Fruit fly (Drosophila melanogaster) whole organism, embryonic: Measurements from ENCODE around the gene armi.
A peak's percentile ranks its signal among the peaks of the same experiment; 100 is the strongest.

Experiments
- Antp ChIP-seq: fragments of 200-800 bp; sonication (Bioruptor generic); optimal IDR thresholded peaks from 3 replicates; lab custom pipeline; 2016; ENCODE audit warnings: missing biosample characterization, missing genetic modification characterization
- CG12104 ChIP-seq: fragments of 200-800 bp; sonication (Bioruptor generic); optimal IDR thresholded peaks from 3 replicates; lab custom pipeline; 2016; ENCODE audit warnings: missing biosample characterization, missing genetic modification characterization
- CG13123 ChIP-seq: fragments of 200-800 bp; sonication (Bioruptor generic); optimal IDR thresholded peaks from 2 replicates; lab custom pipeline; 2016; ENCODE audit warnings: missing biosample characterization, missing genetic modification characterization
- CG14014 ChIP-seq: fragments of 200-800 bp; sonication (Bioruptor generic); IDR thresholded peaks from 2 replicates; pipeline ENCODE4 v1.3.6; 2022; ENCODE audit warnings: missing biosample characterization, missing genetic modification characterization
- CG14965 ChIP-seq: fragments of 200-800 bp; sonication (Bioruptor generic); optimal IDR thresholded peaks from 2 replicates; lab custom pipeline; 2016; ENCODE audit warnings: missing biosample characterization, missing genetic modification characterization, borderline replicate concordance
- CG18476 ChIP-seq: fragments of 200-800 bp; sonication (Bioruptor generic); optimal IDR thresholded peaks from 2 replicates; lab custom pipeline; 2016; ENCODE audit warnings: missing biosample characterization, mild to moderate bottlenecking, missing genetic modification characterization
- CG2678 ChIP-seq: fragments of 200-800 bp; sonication (Bioruptor generic); optimal IDR thresholded peaks from 3 replicates; lab custom pipeline; 2019; ENCODE audit warnings: missing biosample characterization, mild to moderate bottlenecking, missing genetic modification characterization, moderate library complexity
- CG2889 ChIP-seq: fragments of 200-800 bp; sonication (Bioruptor generic); IDR thresholded peaks from 3 replicates; pipeline ENCODE4 v1.3.6; 2022; ENCODE audit warnings: missing biosample characterization, missing genetic modification characterization
- CG32772 ChIP-seq: fragments of 200-800 bp; sonication (Bioruptor generic); IDR thresholded peaks from 2 replicates; pipeline ENCODE4 v1.3.6; 2022; ENCODE audit warnings: missing biosample characterization, missing genetic modification characterization
- CG33213 ChIP-seq: fragments of 200-800 bp; sonication (Bioruptor generic); optimal IDR thresholded peaks from 3 replicates; lab custom pipeline; 2016; ENCODE audit warnings: missing biosample characterization, missing genetic modification characterization
- CG4707 ChIP-seq: fragments of 200-800 bp; sonication (Bioruptor generic); optimal IDR thresholded peaks from 2 replicates; lab custom pipeline; 2018; ENCODE audit warnings: missing biosample characterization, mild to moderate bottlenecking, missing genetic modification characterization, moderate library complexity
- CG5180 ChIP-seq: fragments of 200-800 bp; sonication (Bioruptor generic); optimal IDR thresholded peaks from 3 replicates; lab custom pipeline; 2017; ENCODE audit warnings: missing biosample characterization, missing genetic modification characterization, mild to moderate bottlenecking, moderate library complexity, missing genetic modification reagents
- CG5245 ChIP-seq: fragments of 200-800 bp; sonication (Bioruptor generic); optimal IDR thresholded peaks from 3 replicates; lab custom pipeline; 2016; ENCODE audit warnings: missing biosample characterization, missing genetic modification characterization
- CG6813 ChIP-seq: fragments of 200-800 bp; sonication (Bioruptor generic); optimal IDR thresholded peaks from 2 replicates; lab custom pipeline; 2017; ENCODE audit warnings: missing biosample characterization, missing genetic modification characterization, mild to moderate bottlenecking, moderate library complexity, missing genetic modification reagents
- CG8924 ChIP-seq: fragments of 200-800 bp; optimal IDR thresholded peaks from 3 replicates; lab custom pipeline; 2019; ENCODE audit warnings: missing biosample characterization, mild to moderate bottlenecking, missing genetic modification characterization, moderate library complexity
- CG9727 ChIP-seq: fragments of 200-800 bp; sonication (Bioruptor generic); optimal IDR thresholded peaks from 3 replicates; lab custom pipeline; 2017; ENCODE audit warnings: missing biosample characterization, mild to moderate bottlenecking, missing genetic modification characterization
- CG9876 ChIP-seq: fragments of 200-800 bp; sonication (Bioruptor generic); optimal IDR thresholded peaks from 2 replicates; lab custom pipeline; 2016; ENCODE audit warnings: missing biosample characterization, missing genetic modification characterization
- CrebB ChIP-seq: fragments of 200-800 bp; sonication (Bioruptor generic); optimal IDR thresholded peaks from 3 replicates; lab custom pipeline; 2018; ENCODE audit warnings: missing biosample characterization, mild to moderate bottlenecking, missing genetic modification characterization
- Deaf1 ChIP-seq: fragments of 200-800 bp; optimal IDR thresholded peaks from 3 replicates; lab custom pipeline; 2019; ENCODE audit warnings: missing biosample characterization, mild to moderate bottlenecking, missing genetic modification characterization, moderate library complexity
- Eip74EF ChIP-seq, 2 experiments: fragments of 200-800 bp in 1 of 2; fragments of >200 bp in 1 of 2; sonication (Bioruptor generic) in 1 of 2; optimal IDR thresholded peaks; 2 replicates each; lab custom pipeline; 2017 to 2019; ENCODE audit warnings: missing biosample characterization in 2 of 2, missing genetic modification characterization in 2 of 2, mild to moderate bottlenecking in 1 of 2, moderate library complexity in 1 of 2
- GATAe ChIP-seq: fragments of 200-800 bp; sonication (Bioruptor generic); conservative IDR thresholded peaks from 2 replicates; pipeline ENCODE4 v1.3.6; 2022; ENCODE audit warnings: missing biosample characterization, missing genetic modification characterization
- Hey ChIP-seq: fragments of 200-800 bp; sonication (Bioruptor generic); optimal IDR thresholded peaks from 3 replicates; lab custom pipeline; 2018; ENCODE audit warnings: missing biosample characterization, mild to moderate bottlenecking, missing genetic modification characterization
- Hmr ChIP-seq: fragments of 200-800 bp; sonication (Bioruptor generic); optimal IDR thresholded peaks from 3 replicates; lab custom pipeline; 2017; ENCODE audit warnings: mild to moderate bottlenecking, missing biosample characterization, missing genetic modification reagents, missing genetic modification characterization
- NFAT ChIP-seq: fragments of 200-800 bp; sonication (Bioruptor generic); IDR thresholded peaks from 2 replicates; pipeline ENCODE4 v1.3.6; 2022; ENCODE audit warnings: missing biosample characterization, missing genetic modification characterization
- Pdp1 ChIP-seq, 2 experiments: fragments of 200-800 bp; sonication (Bioruptor generic); optimal IDR thresholded peaks; 3 replicates each; lab custom pipeline; 2016; ENCODE audit warnings: missing biosample characterization in 2 of 2, missing genetic modification characterization in 2 of 2, mild to moderate bottlenecking in 1 of 2, moderate library complexity in 1 of 2
- Poxn ChIP-seq: fragments of 200-800 bp; sonication (Bioruptor generic); IDR thresholded peaks from 2 replicates; pipeline ENCODE4 v1.3.6; 2022; ENCODE audit warnings: missing biosample characterization, missing genetic modification characterization
- Sox102F ChIP-seq: fragments of 200-800 bp; sonication (Bioruptor generic); optimal IDR thresholded peaks from 2 replicates; lab custom pipeline; 2018; ENCODE audit warnings: missing biosample characterization, mild to moderate bottlenecking, missing genetic modification characterization, moderate library complexity
- Ssrp ChIP-seq: fragments of 200-800 bp; sonication (Bioruptor generic); optimal IDR thresholded peaks from 2 replicates; lab custom pipeline; 2018; ENCODE audit warnings: missing biosample characterization, mild to moderate bottlenecking, missing genetic modification characterization, moderate library complexity
- TFAM ChIP-seq: fragments of 200-800 bp; sonication (Bioruptor generic); optimal IDR thresholded peaks from 2 replicates; lab custom pipeline; 2017; ENCODE audit warnings: missing biosample characterization, missing genetic modification characterization, inconsistent platforms
- bbx ChIP-seq: fragments of 200-800 bp; sonication (Bioruptor generic); IDR thresholded peaks from 2 replicates; pipeline ENCODE4 v1.3.6; 2022; ENCODE audit warnings: missing biosample characterization, missing genetic modification characterization; ENCODE audit not compliant: partially characterized antibody
- br ChIP-seq: fragments of >200 bp; optimal IDR thresholded peaks from 2 replicates; lab custom pipeline; 2017
- cato ChIP-seq: fragments of 200-800 bp; sonication (Bioruptor generic); optimal IDR thresholded peaks from 2 replicates; lab custom pipeline; 2016; ENCODE audit warnings: missing biosample characterization, missing genetic modification characterization, borderline replicate concordance
- cg ChIP-seq: fragments of 200-800 bp; sonication (Bioruptor generic); optimal IDR thresholded peaks from 3 replicates; lab custom pipeline; 2019; ENCODE audit warnings: missing biosample characterization, mild to moderate bottlenecking, missing genetic modification characterization, moderate library complexity
- dmrt11E ChIP-seq: fragments of 200-800 bp; sonication (Bioruptor generic); optimal IDR thresholded peaks from 3 replicates; lab custom pipeline; 2018; ENCODE audit warnings: missing biosample characterization, mild to moderate bottlenecking, missing genetic modification characterization, moderate library complexity
- fd96Cb ChIP-seq: fragments of 200-800 bp; sonication (Bioruptor generic); optimal IDR thresholded peaks from 2 replicates; lab custom pipeline; 2018; ENCODE audit warnings: missing biosample characterization, mild to moderate bottlenecking, missing genetic modification characterization, moderate library complexity
- fru ChIP-seq: fragments of >200 bp; optimal IDR thresholded peaks from 2 replicates; lab custom pipeline; 2017
- lab ChIP-seq: fragments of 200-800 bp; sonication (Bioruptor generic); optimal IDR thresholded peaks from 3 replicates; lab custom pipeline; 2017; ENCODE audit warnings: missing biosample characterization, missing genetic modification characterization, mild to moderate bottlenecking, moderate library complexity, missing genetic modification reagents
- luna ChIP-seq: fragments of 200-800 bp; sonication (Bioruptor generic); optimal IDR thresholded peaks from 2 replicates; lab custom pipeline; 2016; ENCODE audit warnings: missing biosample characterization, missing genetic modification characterization
- oc ChIP-seq: fragments of 200-800 bp; sonication (Bioruptor generic); optimal IDR thresholded peaks from 2 replicates; lab custom pipeline; 2018; ENCODE audit warnings: missing biosample characterization, mild to moderate bottlenecking, missing genetic modification characterization, moderate library complexity
- odd ChIP-seq: fragments of 200-800 bp; sonication (Bioruptor generic); optimal IDR thresholded peaks from 2 replicates; lab custom pipeline; 2017; ENCODE audit warnings: missing biosample characterization, mild to moderate bottlenecking, missing genetic modification characterization
- p53 ChIP-seq: fragments of 200-800 bp; sonication (Bioruptor generic); optimal IDR thresholded peaks from 2 replicates; lab custom pipeline; 2016; ENCODE audit warnings: missing biosample characterization, missing genetic modification characterization
- row ChIP-seq: fragments of 200-800 bp; sonication (Bioruptor generic); IDR thresholded peaks from 3 replicates; pipeline ENCODE4 v1.3.6; 2022; ENCODE audit warnings: missing biosample characterization, missing genetic modification characterization
- salm ChIP-seq: fragments of 200-800 bp; sonication (Bioruptor generic); optimal IDR thresholded peaks from 2 replicates; lab custom pipeline; 2018; ENCODE audit warnings: missing biosample characterization, mild to moderate bottlenecking, missing genetic modification characterization
- slbo ChIP-seq: fragments of 200-800 bp; sonication (Bioruptor generic); IDR thresholded peaks from 2 replicates; pipeline ENCODE4 v1.3.6; 2022; ENCODE audit warnings: missing biosample characterization, missing genetic modification characterization
- tll ChIP-seq, 2 experiments: fragments of 200-800 bp in 1 of 2; fragments of >200 bp in 1 of 2; sonication (Bioruptor generic) in 1 of 2; optimal IDR thresholded peaks; 2 replicates each; lab custom pipeline; 2017 to 2019; ENCODE audit warnings: missing biosample characterization in 2 of 2, missing genetic modification characterization in 2 of 2, mild to moderate bottlenecking in 1 of 2, moderate library complexity in 1 of 2
- tx ChIP-seq: fragments of 200-800 bp; sonication (Bioruptor generic); optimal IDR thresholded peaks from 2 replicates; lab custom pipeline; 2016; ENCODE audit warnings: missing biosample characterization, missing genetic modification characterization
- vvl ChIP-seq: fragments of 200-800 bp; sonication (Bioruptor generic); IDR thresholded peaks from 2 replicates; pipeline ENCODE4 v1.3.6; 2022; ENCODE audit warnings: missing biosample characterization, missing genetic modification characterization
- wdn ChIP-seq: fragments of 200-800 bp; sonication (Bioruptor generic); IDR thresholded peaks from 2 replicates; pipeline ENCODE4 v1.3.6; 2022; ENCODE audit warnings: missing biosample characterization, missing genetic modification characterization
- z ChIP-seq: fragments of 200-800 bp; sonication (Bioruptor generic); IDR thresholded peaks from 3 replicates; pipeline ENCODE4 v1.3.6; 2022; ENCODE audit warnings: missing biosample characterization, missing genetic modification characterization

armi gene

DNA sequence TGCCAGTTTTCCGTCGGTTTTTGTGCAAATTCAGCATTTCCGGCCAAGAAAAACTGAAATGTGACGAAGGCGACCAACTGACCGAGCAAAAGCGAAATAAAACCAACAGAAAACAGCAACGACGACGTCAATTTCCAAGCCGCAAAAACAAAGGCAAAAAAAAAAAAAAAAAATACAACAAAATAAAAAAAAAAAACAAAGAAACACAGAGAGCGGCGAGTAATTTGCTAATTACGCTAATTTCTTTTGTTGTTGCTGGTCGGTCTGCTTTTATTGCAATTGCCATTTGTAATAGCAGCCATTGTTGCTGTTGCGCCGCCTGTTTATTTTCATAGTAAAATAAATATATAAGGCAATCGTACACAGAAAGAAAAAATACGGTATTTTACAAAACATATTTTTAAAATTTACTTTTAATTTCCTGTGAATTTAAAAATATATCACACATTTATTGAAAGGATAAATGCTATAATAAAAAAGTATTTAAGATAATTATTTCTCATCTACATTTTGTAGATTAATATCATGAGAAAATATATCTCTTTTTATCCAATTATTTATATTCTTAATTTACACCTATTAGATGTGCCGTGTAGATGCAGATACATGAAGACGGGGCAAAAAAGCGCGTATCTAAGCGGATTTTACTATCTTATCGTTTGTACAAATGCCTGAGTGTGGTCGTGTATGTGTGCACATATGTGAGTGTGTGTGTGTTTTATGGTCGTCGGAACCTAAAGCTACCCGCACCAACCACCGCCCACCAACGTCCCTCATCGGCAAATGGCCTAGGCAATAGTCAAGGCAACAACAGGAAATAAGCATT lies 24.1 kb upstream of the armi start (continued):
- TF ChIP-seq row (GFP tag; lab: Robert Waterston, UW) (peak; percentile 59; the same call in 2 of the 3 replicates), CG14014 (GFP tag; lab: Robert Waterston, UW) (peak; percentile 49; the same call in 1 of the 2 replicates), tll (GFP tag; optimal IDR thresholded peaks at IDR 0.05; lab: Kevin White, UChicago) (no peak), CG32772 (GFP tag; lab: Robert Waterston, UW) (0 out of 2 replicates have a peak, but pooled peaks have one; percentile 19), Deaf1 (tag; lab: Kevin White, UChicago) (peak; percentile 46), CG9876 (no peak), CG2678 (peak; percentile 85), slbo (GFP tag; lab: Robert Waterston, UW) (peak; percentile 73; the same call in 1 of the 2 replicates), CG13123 (GFP tag; lab: Kevin White, UChicago) (no peak), salm (tag; lab: Kevin White, UChicago) (no peak), Hmr (GFP tag; lab: Kevin White, UChicago) (peak; percentile 34), wdn (no peak), br (lab: Kevin White, UChicago) (no peak), CG5245 (GFP tag; lab: Kevin White, UChicago) (no peak), Hey (tag; lab: Kevin White, UChicago) (no peak), Sox102F (GFP tag; lab: Kevin White, UChicago) (peak; percentile 71), Pdp1 (GFP tag; optimal IDR thresholded peaks at IDR 0.05; lab: Kevin White, UChicago) (no peak), Poxn (GFP tag; lab: Robert Waterston, UW) (no peak), CG4707 (GFP tag; lab: Kevin White, UChicago) (no peak), GATAe (GFP tag; lab: Robert Waterston, UW) (peak; percentile 85; the same call in 1 of the 2 replicates), CG14965 (GFP tag; lab: Kevin White, UChicago) (no peak), CG18476 (GFP tag; lab: Kevin White, UChicago) (no peak), p53 (no peak), Antp (GFP tag; lab: Kevin White, UChicago) (no peak), lab (GFP tag; lab: Kevin White, UChicago) (peak; percentile 58), dmrt11E (tag; lab: Kevin White, UChicago) (no peak), NFAT (GFP tag; lab: Robert Waterston, UW) (no peak), odd (GFP tag; lab: Kevin White, UChicago) (peak; percentile 12), CG5180 (no peak), CG6813 (no peak), cato (GFP tag; lab: Kevin White, UChicago) (no peak), CG9727 (GFP tag; lab: Kevin White, UChicago) (peak; percentile 69), luna (GFP tag; lab: Kevin White, UChicago) (no peak), tx (GFP tag; lab: Kevin White, UChicago) (no peak), vvl (GFP tag; lab: Robert Waterston, UW) (peak; percentile 49), z (GFP tag; lab: Robert Waterston, UW) (no peak), CG2889 (GFP tag; lab: Robert Waterston, UW) (no peak), fru (lab: Kevin White, UChicago) (no peak), CG33213 (GFP tag; lab: Kevin White, UChicago) (no peak), CG8924 (peak; percentile 73), fd96Cb (tag; lab: Kevin White, UChicago) (peak; percentile 41), bbx (GFP tag; lab: Robert Waterston, UW) (no peak), Eip74EF (GFP tag; optimal IDR thresholded peaks at IDR 0.05; lab: Kevin White, UChicago) (no peak), CrebB (tag; lab: Kevin White, UChicago) (no peak), Ssrp (tag; lab: Kevin White, UChicago) (peak; percentile 46), oc (tag; lab: Kevin White, UChicago) (peak; percentile 25), CG12104 (GFP tag; lab: Kevin White, UChicago) (no peak), TFAM (no peak), cg (peak; percentile 70)
